Worm (Caenorhabditis elegans) whole organism, L3 larva: ENCODE data around the gene F35D2.1.

Experiments
- aly-2 ChIP-seq: fragments of 150-350 bp; optimal IDR thresholded peaks from 2 replicates; lab custom pipeline; 2014; ENCODE audit warnings: missing biosample characterization, missing genetic modification characterization
- ama-1 ChIP-seq: fragments of 150-350 bp; optimal IDR thresholded peaks from 2 replicates; lab custom pipeline; 2018
- egl-27 ChIP-seq: sonication (generic microtip); optimal IDR thresholded peaks from 4 replicates; lab custom pipeline; 2017; ENCODE audit warnings: missing biosample characterization, missing genetic modification reagents, missing genetic modification characterization
- jun-1 ChIP-seq: fragments of 150-350 bp; optimal IDR thresholded peaks from 2 replicates; lab custom pipeline; 2014; ENCODE audit warnings: missing biosample characterization, missing genetic modification reagents, missing genetic modification characterization
- lin-15B ChIP-seq: fragments of 150-350 bp; optimal IDR thresholded peaks from 2 replicates; lab custom pipeline; 2014; ENCODE audit warnings: missing biosample characterization, missing genetic modification characterization
- lin-39 ChIP-seq: fragments of 150-350 bp; optimal IDR thresholded peaks from 2 replicates; lab custom pipeline; 2018; ENCODE audit warnings: missing biosample characterization, missing genetic modification reagents, missing genetic modification characterization
- nfya-1 ChIP-seq: sonication (generic microtip); optimal IDR thresholded peaks from 2 replicates; lab custom pipeline; 2017; ENCODE audit warnings: missing genetic modification characterization, mild to moderate bottlenecking, missing compliant biosample characterization, antibody characterized with exemption, moderate library complexity; ENCODE audit not compliant: insufficient read depth
- nhr-43 ChIP-seq: sonication (generic microtip); optimal IDR thresholded peaks from 2 replicates; lab custom pipeline; 2016; ENCODE audit warnings: mild to moderate bottlenecking, missing genetic modification characterization, missing compliant biosample characterization; ENCODE audit not compliant: poor library complexity, severe bottlenecking
- nhr-76 ChIP-seq: fragments of 150-350 bp; sonication (generic microtip); optimal IDR thresholded peaks from 5 replicates; lab custom pipeline; 2014; ENCODE audit warnings: missing biosample characterization, missing genetic modification characterization
- pqm-1 ChIP-seq: fragments of 150-350 bp; optimal IDR thresholded peaks from 2 replicates; lab custom pipeline; 2017; ENCODE audit warnings: missing biosample characterization, missing genetic modification characterization, inconsistent platforms
- snpc-4 ChIP-seq: fragments of 150-350 bp; optimal IDR thresholded peaks from 2 replicates; lab custom pipeline; 2014; ENCODE audit warnings: missing biosample characterization, missing genetic modification characterization
- unc-62 ChIP-seq: fragments of 150-350 bp; sonication (generic microtip); optimal IDR thresholded peaks from 4 replicates; lab custom pipeline; 2014; ENCODE audit warnings: missing biosample characterization, missing genetic modification reagents, missing genetic modification characterization
- zag-1 ChIP-seq: fragments of 150-350 bp; optimal IDR thresholded peaks from 2 replicates; lab custom pipeline; 2014; ENCODE audit warnings: missing biosample characterization, missing genetic modification characterization
- ztf-11 ChIP-seq: fragments of 150-350 bp; optimal IDR thresholded peaks from 2 replicates; lab custom pipeline; 2014; ENCODE audit warnings: missing biosample characterization, missing genetic modification characterization

- TF ChIP-seq lin-15B (tag; lab: Kevin White, UChicago) (no peak), ama-1 (lab: Kevin White, UChicago) (no peak), unc-62 (GFP tag; lab: Kevin White, UChicago) (no peak), ztf-11 (tag; lab: Kevin White, UChicago) (no peak), nhr-43 (no peak), snpc-4 (tag; lab: Kevin White, UChicago) (no peak), jun-1 (no peak), nhr-76 (tag; lab: Kevin White, UChicago) (no peak), zag-1 (tag; lab: Kevin White, UChicago) (no peak), egl-27 (no peak), nfya-1 (tag; lab: Kevin White, UChicago) (no peak), lin-39 (tag; lab: Kevin White, UChicago) (no peak), aly-2 (tag; lab: Kevin White, UChicago) (no peak), pqm-1 (tag; lab: Kevin White, UChicago) (no peak)
Measured at ce11 chrII:7553806-7554205, 21.9 kb upstream of the F35D2.1 start, which contains the start of gene ZK1290.10.
